Fruit fly (Drosophila melanogaster) whole organism, wandering third instar larva: ENCODE results near the gene Femcoat.

Experiments
- Abd-B ChIP-seq: fragments of >200 bp; optimal IDR thresholded peaks from 2 replicates; lab custom pipeline; 2017; ENCODE audit warnings: missing biosample characterization, missing genetic modification characterization
- Dfd ChIP-seq: fragments of >200 bp; optimal IDR thresholded peaks from 2 replicates; lab custom pipeline; 2017; ENCODE audit warnings: missing biosample characterization, missing genetic modification characterization
- GATAd ChIP-seq: sonication (Bioruptor generic); optimal IDR thresholded peaks from 2 replicates; lab custom pipeline; 2016; ENCODE audit warnings: missing biosample characterization, missing genetic modification characterization
- Hnf4 ChIP-seq: fragments of 200-800 bp; sonication (Bioruptor generic); optimal IDR thresholded peaks from 2 replicates; lab custom pipeline; 2016; ENCODE audit warnings: missing biosample characterization, mild to moderate bottlenecking, missing genetic modification characterization
- br ChIP-seq: fragments of 200-800 bp; sonication (Bioruptor generic); optimal IDR thresholded peaks from 2 replicates; lab custom pipeline; 2016; ENCODE audit warnings: missing biosample characterization, missing genetic modification characterization
- brk ChIP-seq: fragments of 200-800 bp; sonication (Bioruptor generic); optimal IDR thresholded peaks from 2 replicates; lab custom pipeline; 2016; ENCODE audit warnings: missing biosample characterization, mild to moderate bottlenecking, missing genetic modification characterization
- dmrt93B ChIP-seq: fragments of 200-800 bp; sonication (Bioruptor generic); optimal IDR thresholded peaks from 2 replicates; lab custom pipeline; 2018; ENCODE audit warnings: missing biosample characterization, mild to moderate bottlenecking, missing genetic modification characterization
- fru ChIP-seq: fragments of 200-800 bp; sonication (Bioruptor generic); optimal IDR thresholded peaks from 3 replicates; lab custom pipeline; 2016; ENCODE audit warnings: missing biosample characterization, mild to moderate bottlenecking, missing genetic modification characterization
- h ChIP-seq: fragments of 200-800 bp; sonication (Bioruptor generic); optimal IDR thresholded peaks from 3 replicates; lab custom pipeline; 2016; ENCODE audit warnings: missing biosample characterization, mild to moderate bottlenecking, missing genetic modification characterization
- psq ChIP-seq: fragments of 200-800 bp; sonication (Bioruptor generic); optimal IDR thresholded peaks from 3 replicates; lab custom pipeline; 2017; ENCODE audit warnings: missing biosample characterization, mild to moderate bottlenecking, missing genetic modification characterization, moderate library complexity
- sage ChIP-seq: fragments of 200-800 bp; sonication (Bioruptor generic); optimal IDR thresholded peaks from 2 replicates; lab custom pipeline; 2016; ENCODE audit warnings: missing biosample characterization, mild to moderate bottlenecking, missing genetic modification characterization

DNA sequence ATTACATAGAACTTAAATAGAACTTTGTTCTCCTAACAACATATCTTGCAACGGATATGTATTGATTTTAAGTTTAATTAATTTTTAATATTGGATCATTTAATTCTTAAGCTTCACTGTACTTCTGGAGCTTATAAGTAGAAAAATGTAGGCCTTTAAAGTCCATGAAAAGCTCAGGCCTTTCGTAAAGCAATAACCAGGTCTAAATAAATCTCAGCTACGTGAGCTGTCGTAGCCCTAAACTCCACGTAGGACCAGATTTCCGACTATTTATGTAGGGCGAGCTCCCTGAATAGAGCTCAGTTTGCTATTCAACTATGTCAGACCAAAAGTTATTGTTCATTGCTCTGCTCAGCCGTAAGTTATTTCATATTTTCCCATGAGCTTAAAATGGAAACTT is 5.5 kb upstream of the Femcoat start, which contains the start of gene CG43135:
- no peak for TF ChIP-seq h (GFP tag; lab: Kevin White, UChicago)
- no peak for TF ChIP-seq Hnf4
- no peak for TF ChIP-seq br
- no peak for TF ChIP-seq dmrt93B (GFP tag; lab: Kevin White, UChicago)
- TF ChIP-seq GATAd, result no peak
- TF ChIP-seq sage, result no peak
- TF ChIP-seq fru (GFP tag; lab: Kevin White, UChicago), result no peak
- no peak for TF ChIP-seq psq (GFP tag; lab: Kevin White, UChicago)
- TF ChIP-seq brk, result no peak
- TF ChIP-seq Dfd (GFP tag; lab: Kevin White, UChicago), result no peak
- TF ChIP-seq Abd-B (GFP tag; lab: Kevin White, UChicago), result no peak
